Fruit fly (Drosophila melanogaster) whole organism, embryonic: ENCODE results near the gene CG10041.

Source experiments
- Awh ChIP-seq: fragments of 200-800 bp; sonication (Bioruptor generic); IDR thresholded peaks from 2 replicates; pipeline ENCODE4, ENCODE4 v1.3.6; 2022; ENCODE audit warnings: missing biosample characterization, missing genetic modification characterization
- CG10147 ChIP-seq: fragments of 200-800 bp; sonication (Bioruptor generic); optimal IDR thresholded peaks from 2 replicates; lab custom pipeline; 2019; ENCODE audit warnings: missing biosample characterization, mild to moderate bottlenecking, missing genetic modification characterization, moderate library complexity
- CG1024 ChIP-seq: fragments of 200-800 bp; sonication (Bioruptor generic); IDR thresholded peaks from 2 replicates; pipeline ENCODE4 v1.3.6; 2022; ENCODE audit warnings: missing biosample characterization, missing genetic modification characterization
- CG12659 ChIP-seq: fragments of 200-800 bp; sonication (Bioruptor generic); optimal IDR thresholded peaks from 3 replicates; lab custom pipeline; 2017; ENCODE audit warnings: mild to moderate bottlenecking, missing biosample characterization, missing genetic modification reagents, missing genetic modification characterization
- CG17359 ChIP-seq: fragments of 200-800 bp; sonication (Bioruptor generic); optimal IDR thresholded peaks from 3 replicates; lab custom pipeline; 2018; ENCODE audit warnings: missing biosample characterization, mild to moderate bottlenecking, missing genetic modification characterization, moderate library complexity
- CG18262 ChIP-seq: fragments of 200-800 bp; optimal IDR thresholded peaks from 3 replicates; lab custom pipeline; 2019; ENCODE audit warnings: missing biosample characterization, mild to moderate bottlenecking, missing genetic modification characterization, moderate library complexity
- CG31441 ChIP-seq: fragments of 200-800 bp; sonication (Bioruptor generic); IDR thresholded peaks from 2 replicates; pipeline ENCODE4 v1.3.6; 2022; ENCODE audit warnings: missing biosample characterization, missing genetic modification characterization
- CG3838 ChIP-seq: fragments of 200-800 bp; sonication (Bioruptor generic); optimal IDR thresholded peaks from 3 replicates; lab custom pipeline; 2016; ENCODE audit warnings: missing biosample characterization, missing genetic modification characterization
- CG4424 ChIP-seq: fragments of 200-800 bp; sonication (Bioruptor generic); optimal IDR thresholded peaks from 3 replicates; lab custom pipeline; 2016; ENCODE audit warnings: missing biosample characterization, missing genetic modification characterization
- CG5180 ChIP-seq: fragments of 200-800 bp; sonication (Bioruptor generic); optimal IDR thresholded peaks from 3 replicates; lab custom pipeline; 2017; ENCODE audit warnings: missing biosample characterization, missing genetic modification characterization, mild to moderate bottlenecking, moderate library complexity, missing genetic modification reagents
- CrebB ChIP-seq: fragments of 200-800 bp; sonication (Bioruptor generic); optimal IDR thresholded peaks from 3 replicates; lab custom pipeline; 2018; ENCODE audit warnings: missing biosample characterization, mild to moderate bottlenecking, missing genetic modification characterization
- Dfd ChIP-seq, 2 experiments: fragments of >200 bp; optimal IDR thresholded peaks; 2 replicates each; lab custom pipeline; 2017; ENCODE audit warnings: missing biosample characterization in 2 of 2, missing genetic modification characterization in 2 of 2
- E2f2 ChIP-seq: fragments of 200-800 bp; sonication (Bioruptor generic); IDR thresholded peaks from 2 replicates; pipeline ENCODE4 v1.3.6; 2022; ENCODE audit warnings: missing biosample characterization, missing genetic modification characterization
- Fer1 ChIP-seq: fragments of 200-800 bp; sonication (Bioruptor generic); optimal IDR thresholded peaks from 2 replicates; lab custom pipeline; 2017; ENCODE audit warnings: missing biosample characterization, mild to moderate bottlenecking, missing genetic modification characterization
- Fer2 ChIP-seq: fragments of 200-800 bp; sonication (Bioruptor generic); optimal IDR thresholded peaks from 2 replicates; lab custom pipeline; 2018; ENCODE audit warnings: missing biosample characterization, mild to moderate bottlenecking, missing genetic modification characterization, moderate library complexity
- Gug ChIP-seq: fragments of 200-800 bp; sonication (Bioruptor generic); IDR thresholded peaks from 4 replicates; pipeline ENCODE4 v1.3.6; 2022; ENCODE audit warnings: missing biosample characterization, missing genetic modification characterization
- HHEX ChIP-seq: fragments of 200-800 bp; sonication (Bioruptor generic); optimal IDR thresholded peaks from 3 replicates; lab custom pipeline; 2017; ENCODE audit warnings: missing biosample characterization, mild to moderate bottlenecking, missing genetic modification characterization, missing genetic modification reagents
- MTF-1 ChIP-seq: fragments of 200-800 bp; sonication (Bioruptor generic); optimal IDR thresholded peaks from 2 replicates; lab custom pipeline; 2018; ENCODE audit warnings: missing biosample characterization, mild to moderate bottlenecking, missing genetic modification characterization, borderline replicate concordance
- Neu2 ChIP-seq: fragments of 200-800 bp; sonication (Bioruptor generic); optimal IDR thresholded peaks from 3 replicates; lab custom pipeline; 2016; ENCODE audit warnings: missing biosample characterization, missing genetic modification characterization, borderline replicate concordance
- Poxn ChIP-seq: fragments of 200-800 bp; sonication (Bioruptor generic); IDR thresholded peaks from 2 replicates; pipeline ENCODE4 v1.3.6; 2022; ENCODE audit warnings: missing biosample characterization, missing genetic modification characterization
- Ptx1 ChIP-seq: fragments of 200-800 bp; sonication (Bioruptor generic); IDR thresholded peaks from 2 replicates; pipeline ENCODE4 v1.3.6; 2022; ENCODE audit warnings: missing biosample characterization, missing genetic modification characterization
- Sox100B ChIP-seq: fragments of 200-800 bp; sonication (Bioruptor generic); optimal IDR thresholded peaks from 3 replicates; lab custom pipeline; 2018; ENCODE audit warnings: missing biosample characterization, mild to moderate bottlenecking, missing genetic modification characterization
- Tbp ChIP-seq: fragments of >200 bp; optimal IDR thresholded peaks from 2 replicates; lab custom pipeline; 2018; ENCODE audit warnings: missing biosample characterization, missing genetic modification characterization
- ash1 ChIP-seq: fragments of 200-800 bp; sonication (Bioruptor generic); optimal IDR thresholded peaks from 2 replicates; lab custom pipeline; 2018; ENCODE audit warnings: missing biosample characterization, mild to moderate bottlenecking, missing genetic modification characterization
- az2 ChIP-seq: fragments of 200-800 bp; sonication (Bioruptor generic); optimal IDR thresholded peaks from 3 replicates; lab custom pipeline; 2016; ENCODE audit warnings: missing biosample characterization, missing genetic modification characterization
- cg ChIP-seq: fragments of 200-800 bp; sonication (Bioruptor generic); optimal IDR thresholded peaks from 3 replicates; lab custom pipeline; 2019; ENCODE audit warnings: missing biosample characterization, mild to moderate bottlenecking, missing genetic modification characterization, moderate library complexity
- chinmo ChIP-seq: fragments of 200-800 bp; sonication (Bioruptor generic); IDR thresholded peaks from 4 replicates; pipeline ENCODE4 v1.3.6; 2022; ENCODE audit warnings: missing biosample characterization, missing genetic modification characterization; ENCODE audit not compliant: partially characterized antibody
- dysf ChIP-seq: fragments of 200-800 bp; sonication (Bioruptor generic); IDR thresholded peaks from 3 replicates; pipeline ENCODE4 v1.3.6; 2022; ENCODE audit warnings: missing biosample characterization, missing genetic modification characterization
- exex ChIP-seq: fragments of 200-800 bp; sonication (Bioruptor generic); optimal IDR thresholded peaks from 4 replicates; lab custom pipeline; 2018; ENCODE audit warnings: missing biosample characterization, mild to moderate bottlenecking, missing genetic modification characterization, moderate library complexity
- fru ChIP-seq: fragments of >200 bp; optimal IDR thresholded peaks from 2 replicates; lab custom pipeline; 2017
- gcm2 ChIP-seq: fragments of 200-800 bp; sonication (Bioruptor generic); optimal IDR thresholded peaks from 2 replicates; lab custom pipeline; 2016; ENCODE audit warnings: missing biosample characterization, missing genetic modification characterization
- gt ChIP-seq: fragments of 200-800 bp; sonication (Bioruptor generic); IDR thresholded peaks from 2 replicates; pipeline ENCODE4 v1.3.6; 2022; ENCODE audit warnings: missing biosample characterization, missing genetic modification characterization
- her ChIP-seq: fragments of 200-800 bp; sonication (Bioruptor generic); optimal IDR thresholded peaks from 2 replicates; lab custom pipeline; 2016; ENCODE audit warnings: missing biosample characterization, missing genetic modification characterization
- jigr1 ChIP-seq: fragments of 200-800 bp; sonication (Bioruptor generic); IDR thresholded peaks from 3 replicates; pipeline ENCODE4 v1.3.6; 2022; ENCODE audit warnings: missing biosample characterization, missing genetic modification characterization
- kay ChIP-seq: fragments of 200-800 bp; sonication (Bioruptor generic); optimal IDR thresholded peaks from 2 replicates; lab custom pipeline; 2016; ENCODE audit warnings: missing biosample characterization, missing genetic modification characterization
- ken ChIP-seq: fragments of 200-800 bp; sonication (Bioruptor generic); IDR thresholded peaks from 3 replicates; pipeline ENCODE4 v1.3.6; 2022; ENCODE audit warnings: missing biosample characterization, missing genetic modification characterization
- mam ChIP-seq: fragments of 200-800 bp; sonication (Bioruptor generic); optimal IDR thresholded peaks from 3 replicates; lab custom pipeline; 2016; ENCODE audit warnings: missing biosample characterization, missing genetic modification characterization
- nau ChIP-seq: fragments of 200-800 bp; sonication (Bioruptor generic); optimal IDR thresholded peaks from 3 replicates; lab custom pipeline; 2017; ENCODE audit warnings: missing biosample characterization, mild to moderate bottlenecking, missing genetic modification characterization, missing genetic modification reagents
- pfk ChIP-seq: fragments of 200-800 bp; sonication (Bioruptor generic); optimal IDR thresholded peaks from 2 replicates; lab custom pipeline; 2018; ENCODE audit warnings: missing biosample characterization, mild to moderate bottlenecking, missing genetic modification characterization, moderate library complexity
- sens ChIP-seq: fragments of 200-800 bp; sonication (Bioruptor generic); peaks from one replicate; lab custom pipeline; 2016; ENCODE audit warnings: missing biosample characterization, missing genetic modification characterization
- sqz ChIP-seq: fragments of 200-800 bp; sonication (Bioruptor generic); optimal IDR thresholded peaks from 3 replicates; lab custom pipeline; 2018; ENCODE audit warnings: missing biosample characterization, mild to moderate bottlenecking, missing genetic modification characterization
- stwl ChIP-seq: fragments of 200-800 bp; sonication (Bioruptor generic); optimal IDR thresholded peaks from 3 replicates; lab custom pipeline; 2018; ENCODE audit warnings: missing biosample characterization, mild to moderate bottlenecking, missing genetic modification characterization, moderate library complexity
- sug ChIP-seq: fragments of 200-800 bp; optimal IDR thresholded peaks from 2 replicates; lab custom pipeline; 2019; ENCODE audit warnings: missing biosample characterization, mild to moderate bottlenecking, missing genetic modification characterization, moderate library complexity
- tin ChIP-seq: fragments of 200-800 bp; sonication (Bioruptor generic); optimal IDR thresholded peaks from 3 replicates; lab custom pipeline; 2016; ENCODE audit warnings: missing biosample characterization, missing genetic modification characterization
- toy ChIP-seq: fragments of 200-800 bp; sonication (Bioruptor generic); IDR thresholded peaks from 2 replicates; pipeline ENCODE4 v1.3.6; 2022; ENCODE audit warnings: missing biosample characterization, missing genetic modification characterization
- trh ChIP-seq: fragments of 200-800 bp; sonication (Bioruptor generic); optimal IDR thresholded peaks from 2 replicates; lab custom pipeline; 2016; ENCODE audit warnings: missing biosample characterization, missing genetic modification characterization
- unc-4 ChIP-seq: fragments of 200-800 bp; sonication (Bioruptor generic); IDR thresholded peaks from 2 replicates; pipeline ENCODE4 v1.3.6; 2022; ENCODE audit warnings: missing biosample characterization, missing genetic modification characterization; ENCODE audit not compliant: partially characterized antibody
- wdn ChIP-seq: fragments of 200-800 bp; sonication (Bioruptor generic); IDR thresholded peaks from 2 replicates; pipeline ENCODE4 v1.3.6; 2022; ENCODE audit warnings: missing biosample characterization, missing genetic modification characterization
- zen ChIP-seq: fragments of 200-800 bp; sonication (Bioruptor generic); optimal IDR thresholded peaks from 3 replicates; lab custom pipeline; 2018; ENCODE audit warnings: missing biosample characterization, mild to moderate bottlenecking, missing genetic modification characterization, moderate library complexity
- zen2 ChIP-seq: fragments of 200-800 bp; sonication (Bioruptor generic); IDR thresholded peaks from 3 replicates; pipeline ENCODE4 v1.3.6; 2022; ENCODE audit warnings: missing biosample characterization, missing genetic modification characterization; ENCODE audit not compliant: partially characterized antibody

Gene CG10041

dm6 chr3R:12369793-12370642 lies 18.1 kb upstream of the CG10041 start:
- TF ChIP-seq Fer2: no peak
- TF ChIP-seq CG17359 (tag; lab: Kevin White, UChicago): no peak
- no peak for TF ChIP-seq CG5180 (GFP tag; lab: Kevin White, UChicago)
- no peak for TF ChIP-seq sqz
- TF ChIP-seq mam (GFP tag; lab: Kevin White, UChicago): no peak
- TF ChIP-seq Fer1: no peak
- no peak for TF ChIP-seq pfk
- TF ChIP-seq fru (lab: Kevin White, UChicago): no peak
- no peak for TF ChIP-seq gt (GFP tag; lab: Robert Waterston, UW)
- TF ChIP-seq kay: no peak
- no peak for TF ChIP-seq CG12659 (GFP tag; lab: Kevin White, UChicago)
- TF ChIP-seq zen2 (GFP tag; lab: Robert Waterston, UW): no peak
- peak; percentile 30 for TF ChIP-seq zen
- peak; percentile 0 for TF ChIP-seq nau (GFP tag; lab: Kevin White, UChicago)
- no peak for TF ChIP-seq Sox100B (GFP tag; lab: Kevin White, UChicago)
- 0 out of 2 replicates have a peak, but pooled peaks have one; percentile 1 for TF ChIP-seq Ptx1 (GFP tag; lab: Robert Waterston, UW)
- TF ChIP-seq CG31441 (GFP tag; lab: Robert Waterston, UW): no peak
- no peak for TF ChIP-seq dysf
- TF ChIP-seq Dfd (GFP tag; optimal IDR thresholded peaks at IDR 0.05; lab: Kevin White, UChicago): no peak
- TF ChIP-seq ken: no peak
- no peak for TF ChIP-seq CG18262 (tag; lab: Kevin White, UChicago)
- no peak for TF ChIP-seq tin
- TF ChIP-seq MTF-1 (GFP tag; lab: Kevin White, UChicago): peak; percentile 62
- TF ChIP-seq Poxn (GFP tag; lab: Robert Waterston, UW): no peak
- TF ChIP-seq CG4424 (GFP tag; lab: Kevin White, UChicago): no peak
- no peak for TF ChIP-seq toy (GFP tag; lab: Robert Waterston, UW)
- TF ChIP-seq ash1 (GFP tag; lab: Kevin White, UChicago): no peak
- no peak for TF ChIP-seq unc-4
- TF ChIP-seq CrebB (tag; lab: Kevin White, UChicago): no peak
- TF ChIP-seq E2f2: no peak
- no peak for TF ChIP-seq wdn (GFP tag; lab: Robert Waterston, UW)
- TF ChIP-seq CG1024 (GFP tag; lab: Robert Waterston, UW): no peak
- peak; percentile 23 for TF ChIP-seq stwl
- no peak for TF ChIP-seq chinmo (GFP tag; lab: Robert Waterston, UW)
- TF ChIP-seq CG3838 (GFP tag; lab: Kevin White, UChicago): no peak
- TF ChIP-seq sug (tag; lab: Kevin White, UChicago): peak; percentile 97
- TF ChIP-seq az2 (GFP tag; lab: Kevin White, UChicago): peak; percentile 4
- TF ChIP-seq Tbp: no peak
- TF ChIP-seq Awh: no peak
- TF ChIP-seq HHEX: no peak
- no peak for TF ChIP-seq exex (tag; lab: Kevin White, UChicago)
- TF ChIP-seq Neu2: no peak
- TF ChIP-seq cg (GFP tag; lab: Kevin White, UChicago): no peak
- TF ChIP-seq CG10147 (GFP tag; lab: Kevin White, UChicago): no peak
- TF ChIP-seq her (GFP tag; lab: Kevin White, UChicago): no peak
- TF ChIP-seq sens (GFP tag; lab: Kevin White, UChicago): peak; percentile 69
- no peak for TF ChIP-seq gcm2
- no peak for TF ChIP-seq Gug
- no peak for TF ChIP-seq jigr1 (GFP tag; lab: Robert Waterston, UW)
- TF ChIP-seq trh (GFP tag; lab: Kevin White, UChicago): no peak
